Worm (Caenorhabditis elegans) whole organism, L4 larva: ENCODE results near the gene lit-1.
A peak's percentile ranks its signal among the peaks of the same experiment; 100 is the strongest.

ENCODE experiments used
- D1046.2 ChIP-seq: fragments of 200-800 bp; sonication (Bioruptor generic); IDR thresholded peaks from 2 replicates; pipeline ENCODE4 v1.3.6; 2022; ENCODE audit warnings: missing genetic modification characterization, missing compliant biosample characterization
- F44E2.7 ChIP-seq: fragments of 200-800 bp; sonication (Bioruptor generic); IDR thresholded peaks from 2 replicates; pipeline ENCODE4 v2.1.2; 2022; ENCODE audit warnings: missing genetic modification characterization, missing compliant biosample characterization
- ZK337.2 ChIP-seq: fragments of 200-800 bp; sonication (Bioruptor generic); IDR thresholded peaks from 2 replicates; pipeline ENCODE4 v1.3.6; 2022; ENCODE audit warnings: missing genetic modification reagents, missing genetic modification characterization, missing compliant biosample characterization
- ZK546.5 ChIP-seq, 2 experiments: sonication (generic microtip); optimal IDR thresholded peaks; 2 replicates each; lab custom pipeline; 2017; ENCODE audit warnings: missing biosample characterization in 2 of 2, missing genetic modification characterization in 2 of 2
- aha-1 ChIP-seq: fragments of 150-350 bp; peaks from one replicate; lab custom pipeline; 2014; ENCODE audit warnings: missing biosample characterization, missing genetic modification characterization
- attf-4 ChIP-seq: sonication (generic microtip); optimal IDR thresholded peaks from 3 replicates; lab custom pipeline; 2017; ENCODE audit warnings: missing biosample characterization, missing genetic modification characterization
- ceh-44 ChIP-seq: fragments of 200-800 bp; sonication (Bioruptor generic); IDR thresholded peaks from 2 replicates; pipeline ENCODE4 v1.3.6; 2022; ENCODE audit warnings: missing genetic modification reagents, missing genetic modification characterization, missing compliant biosample characterization
- ceh-82 ChIP-seq: sonication (generic microtip); optimal IDR thresholded peaks from 2 replicates; lab custom pipeline; 2017; ENCODE audit warnings: missing biosample characterization, missing genetic modification characterization
- ces-1 ChIP-seq: fragments of 150-350 bp; sonication (generic microtip); optimal IDR thresholded peaks from 4 replicates; lab custom pipeline; 2014; ENCODE audit warnings: missing biosample characterization, missing genetic modification reagents, missing genetic modification characterization
- dmd-6 ChIP-seq: fragments of 200-800 bp; sonication (Bioruptor generic); IDR thresholded peaks from 2 replicates; pipeline ENCODE4 v1.3.6; 2022; ENCODE audit warnings: missing genetic modification reagents, missing genetic modification characterization, missing compliant biosample characterization
- dmd-8 ChIP-seq: fragments of 200-800 bp; sonication (Bioruptor generic); IDR thresholded peaks from 2 replicates; pipeline ENCODE4 v1.3.6; 2022; ENCODE audit warnings: missing genetic modification characterization, missing compliant biosample characterization
- dpl-1 ChIP-seq: fragments of 150-350 bp; optimal IDR thresholded peaks from 2 replicates; lab custom pipeline; 2014; ENCODE audit warnings: missing biosample characterization, missing genetic modification reagents, missing genetic modification characterization
- dve-1 ChIP-seq: sonication (generic microtip); optimal IDR thresholded peaks from 2 replicates; lab custom pipeline; 2017; ENCODE audit warnings: antibody characterized with exemption, mild to moderate bottlenecking, missing genetic modification characterization, missing compliant biosample characterization; ENCODE audit not compliant: insufficient read depth
- egl-27 ChIP-seq: sonication (generic microtip); optimal IDR thresholded peaks from 3 replicates; lab custom pipeline; 2017; ENCODE audit warnings: missing biosample characterization, missing genetic modification reagents, missing genetic modification characterization
- fkh-10 ChIP-seq: fragments of 150-350 bp; optimal IDR thresholded peaks from 2 replicates; lab custom pipeline; 2014; ENCODE audit warnings: missing biosample characterization, missing genetic modification reagents, missing genetic modification characterization
- hif-1 ChIP-seq, 2 experiments: sonication (generic microtip); optimal IDR thresholded peaks; 2 replicates each; lab custom pipeline; 2016 to 2017; ENCODE audit warnings: missing compliant biosample characterization in 2 of 2, missing genetic modification characterization in 2 of 2, missing genetic modification reagents in 2 of 2, missing genotype in 2 of 2, mild to moderate bottlenecking in 1 of 2
- hlh-11 ChIP-seq: fragments of 200-800 bp; sonication (Bioruptor generic); optimal IDR thresholded peaks from 2 replicates; lab custom pipeline; 2018; ENCODE audit warnings: mild to moderate bottlenecking, missing genetic modification characterization, missing compliant biosample characterization
- jun-1 ChIP-seq: fragments of 150-350 bp; optimal IDR thresholded peaks from 2 replicates; lab custom pipeline; 2014; ENCODE audit warnings: missing biosample characterization, missing genetic modification reagents, missing genetic modification characterization
- lin-38 ChIP-seq: fragments of 200-800 bp; sonication (Bioruptor generic); IDR thresholded peaks from 2 replicates; pipeline ENCODE4 v1.3.6; 2022; ENCODE audit warnings: missing genetic modification reagents, missing genetic modification characterization, missing compliant biosample characterization
- lsy-2 ChIP-seq, 2 experiments: fragments of 150-350 bp in 1 of 2; sonication (generic microtip) in 1 of 2; optimal IDR thresholded peaks; 2 replicates each; lab custom pipeline; 2014 to 2017; ENCODE audit warnings: missing biosample characterization in 2 of 2, missing genetic modification characterization in 2 of 2
- mes-2 ChIP-seq: sonication (generic microtip); optimal IDR thresholded peaks from 2 replicates; lab custom pipeline; 2016; ENCODE audit warnings: missing genotype, mild to moderate bottlenecking, missing genetic modification characterization, missing compliant biosample characterization; ENCODE audit not compliant: poor library complexity, severe bottlenecking
- nhr-102 ChIP-seq: sonication (generic microtip); optimal IDR thresholded peaks from 2 replicates; lab custom pipeline; 2016; ENCODE audit warnings: mild to moderate bottlenecking, missing genetic modification characterization, moderate library complexity, missing compliant biosample characterization
- nhr-111 ChIP-seq: fragments of 200-800 bp; sonication (Bioruptor generic); optimal IDR thresholded peaks from 2 replicates; lab custom pipeline; 2018; ENCODE audit warnings: mild to moderate bottlenecking, missing genetic modification characterization, missing compliant biosample characterization
- nhr-28 ChIP-seq: fragments of 150-350 bp; optimal IDR thresholded peaks from 2 replicates; lab custom pipeline; 2014; ENCODE audit warnings: missing biosample characterization, missing genetic modification characterization
- nhr-48 ChIP-seq: sonication (generic microtip); optimal IDR thresholded peaks from 2 replicates; lab custom pipeline; 2016; ENCODE audit warnings: mild to moderate bottlenecking, missing genetic modification characterization, missing compliant biosample characterization
- nhr-6 ChIP-seq: fragments of 150-350 bp; optimal IDR thresholded peaks from 2 replicates; lab custom pipeline; 2014; ENCODE audit warnings: missing biosample characterization, missing genetic modification characterization
- nhr-76 ChIP-seq: fragments of 150-350 bp; optimal IDR thresholded peaks from 2 replicates; lab custom pipeline; 2014; ENCODE audit warnings: missing biosample characterization, missing genetic modification characterization
- php-3 ChIP-seq: fragments of 200-800 bp; sonication (Bioruptor generic); IDR thresholded peaks from 2 replicates; pipeline ENCODE4 v1.3.6; 2022; ENCODE audit warnings: missing genetic modification reagents, missing genetic modification characterization, missing compliant biosample characterization
- rbr-2 ChIP-seq: sonication (generic microtip); optimal IDR thresholded peaks from 2 replicates; lab custom pipeline; 2016; ENCODE audit warnings: missing genotype, missing genetic modification characterization, missing compliant biosample characterization
- sdz-12 ChIP-seq: fragments of 200-800 bp; sonication (Bioruptor generic); optimal IDR thresholded peaks from 2 replicates; lab custom pipeline; 2018; ENCODE audit warnings: mild to moderate bottlenecking, missing genetic modification characterization, missing compliant biosample characterization
- set-16 ChIP-seq: fragments of 200-800 bp; sonication (Bioruptor generic); IDR thresholded peaks from 2 replicates; pipeline ENCODE4 v1.3.6; 2022; ENCODE audit warnings: missing genetic modification reagents, missing genetic modification characterization, missing compliant biosample characterization
- skn-1 ChIP-seq: fragments of 150-350 bp; optimal IDR thresholded peaks from 2 replicates; lab custom pipeline; 2014; ENCODE audit warnings: missing biosample characterization, missing genetic modification characterization
- snpc-1.2 ChIP-seq: fragments of 200-800 bp; sonication (Bioruptor generic); IDR thresholded peaks from 2 replicates; pipeline ENCODE4 v1.3.6; 2022; ENCODE audit warnings: missing genetic modification reagents, missing genetic modification characterization, missing compliant biosample characterization
- tag-97 ChIP-seq: fragments of 200-800 bp; sonication (Bioruptor generic); IDR thresholded peaks from 2 replicates; pipeline ENCODE4 v1.3.6; 2022; ENCODE audit warnings: missing genetic modification characterization, missing compliant biosample characterization
- zip-2 ChIP-seq: fragments of 150-350 bp; optimal IDR thresholded peaks from 2 replicates; lab custom pipeline; 2014; ENCODE audit warnings: missing biosample characterization, missing genetic modification characterization
- ztf-11 ChIP-seq: fragments of 150-350 bp; optimal IDR thresholded peaks from 2 replicates; lab custom pipeline; 2014; ENCODE audit warnings: missing biosample characterization, missing genetic modification characterization

lit-1 gene

ce11 chrIII:13701691-13702090 is at the start of gene lit-1:
TSS of gene lit-1 (plus strand) at chrIII:13701991.
- no peak for TF ChIP-seq rbr-2
- TF ChIP-seq nhr-6 (tag; lab: Kevin White, UChicago) = no peak
- TF ChIP-seq ZK337.2 (GFP tag; lab: Robert Waterston, UW) = no peak
- no peak for TF ChIP-seq nhr-102 (tag; lab: Kevin White, UChicago)
- TF ChIP-seq zip-2 (tag; lab: Kevin White, UChicago) = no peak
- no peak for TF ChIP-seq dve-1 (tag; lab: Kevin White, UChicago)
- no peak for TF ChIP-seq egl-27 (tag; lab: Kevin White, UChicago)
- TF ChIP-seq nhr-28 = no peak
- no peak for TF ChIP-seq nhr-76 (tag; lab: Kevin White, UChicago)
- TF ChIP-seq skn-1 (tag; lab: Kevin White, UChicago) = no peak
- TF ChIP-seq ces-1 (GFP tag; lab: Kevin White, UChicago) = no peak
- TF ChIP-seq lsy-2 (tag; optimal IDR thresholded peaks at IDR 0.05; lab: Kevin White, UChicago) = no peak
- no peak for TF ChIP-seq ceh-82 (tag; lab: Kevin White, UChicago)
- no peak for TF ChIP-seq snpc-1.2 (GFP tag; lab: Robert Waterston, UW)
- no peak for TF ChIP-seq mes-2 (tag; lab: Kevin White, UChicago)
- TF ChIP-seq tag-97 = no peak
- no peak for TF ChIP-seq nhr-48 (tag; lab: Kevin White, UChicago)

- no peak for TF ChIP-seq dmd-6
- no peak for TF ChIP-seq sdz-12 (GFP tag; lab: Kevin White, UChicago)
- peak; percentile 39; the same call in 1 of the 2 replicates for TF ChIP-seq set-16
- peak; percentile 91 for TF ChIP-seq aha-1 (tag; lab: Kevin White, UChicago)
- no peak for TF ChIP-seq hlh-11 (tag; lab: Kevin White, UChicago)
- no peak for TF ChIP-seq nhr-6 (tag; lab: Kevin White, UChicago)
- 0 out of 2 replicates have a peak, but pooled peaks have one; percentile 26 for TF ChIP-seq php-3 (GFP tag; lab: Robert Waterston, UW)
- no peak for TF ChIP-seq ces-1 (GFP tag; lab: Kevin White, UChicago)
- TF ChIP-seq ceh-44 = no peak
- no peak for TF ChIP-seq fkh-10
- no peak for TF ChIP-seq dpl-1
- no peak for TF ChIP-seq ZK546.5 (tag; optimal IDR thresholded peaks at IDR 0.05; lab: Kevin White, UChicago)
- no peak for TF ChIP-seq nhr-111 (GFP tag; lab: Kevin White, UChicago)
- TF ChIP-seq attf-4 (tag; lab: Kevin White, UChicago) = no peak
- no peak for TF ChIP-seq D1046.2 (GFP tag; lab: Robert Waterston, UW)
Observed at ce11 chrIII:13652010-13652409, 49.8 kb upstream of the lit-1 start.

DNA sequence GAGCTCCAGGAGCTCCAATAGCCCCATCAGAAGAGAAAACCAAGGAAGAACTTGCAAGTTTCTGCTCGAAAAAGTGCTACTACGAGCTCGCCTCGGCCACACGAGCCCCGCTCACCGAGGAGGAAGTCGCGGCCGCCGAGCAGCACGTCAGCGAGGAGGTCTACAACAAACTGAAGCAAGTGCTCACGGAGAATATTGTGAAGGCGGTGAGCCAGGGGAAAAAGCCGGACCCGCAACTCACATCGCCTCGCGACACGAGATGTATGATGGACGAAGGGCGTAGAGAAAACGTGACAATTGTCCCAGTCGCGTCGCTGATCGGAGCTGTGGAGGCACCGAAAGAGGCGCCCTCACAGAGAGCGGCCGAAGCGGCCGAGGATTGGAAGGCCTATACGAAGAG is 49.1 kb upstream of the lit-1 start:
- TF ChIP-seq dmd-8 (GFP tag; lab: Robert Waterston, UW) = no peak
- TF ChIP-seq ztf-11 (tag; lab: Kevin White, UChicago) = no peak
- TF ChIP-seq jun-1 (tag; lab: Kevin White, UChicago) = no peak
- no peak for TF ChIP-seq lin-38 (GFP tag; lab: Robert Waterston, UW)
- TF ChIP-seq set-16 = peak; percentile 77
- 0 out of 2 replicates have a peak, but pooled peaks have one; percentile 6 for TF ChIP-seq F44E2.7

- TF ChIP-seq hif-1 (tag; optimal IDR thresholded peaks at IDR 0.05; lab: Kevin White, UChicago) (no peak), set-16 (peak; percentile 89)
Observed at ce11 chrIII:13654950-13655349, 46.8 kb upstream of the lit-1 start.
